Worm (Caenorhabditis elegans) whole organism, L1 larva: ENCODE data around the gene F12A10.6.
A peak's percentile ranks its signal among the peaks of the same experiment; 100 is the strongest.

Experiments
- C16A3.4 ChIP-seq: fragments of 150-350 bp; optimal IDR thresholded peaks from 2 replicates; lab custom pipeline; 2014; ENCODE audit warnings: missing biosample characterization, missing genetic modification characterization
- C34B4.2 ChIP-seq: sonication (generic microtip); optimal IDR thresholded peaks from 2 replicates; lab custom pipeline; 2017; ENCODE audit warnings: mild to moderate bottlenecking, missing genetic modification characterization, missing compliant biosample characterization
- aha-1 ChIP-seq: fragments of 150-350 bp; optimal IDR thresholded peaks from 2 replicates; lab custom pipeline; 2014; ENCODE audit warnings: missing biosample characterization, missing genetic modification characterization
- alr-1 ChIP-seq: fragments of 200-800 bp; sonication (Bioruptor generic); optimal IDR thresholded peaks from 2 replicates; lab custom pipeline; 2018; ENCODE audit warnings: borderline replicate concordance, mild to moderate bottlenecking, missing genetic modification characterization, missing compliant biosample characterization
- ama-1 ChIP-seq: fragments of 150-350 bp; optimal IDR thresholded peaks from 2 replicates; lab custom pipeline; 2014
- ceh-88 ChIP-seq: fragments of 200-800 bp; sonication (Bioruptor generic); IDR thresholded peaks from 2 replicates; pipeline ENCODE4 v1.3.6; 2022; ENCODE audit warnings: missing genetic modification characterization, missing compliant biosample characterization
- dpl-1 ChIP-seq, 3 experiments: fragments of 150-350 bp in 2 of 3; sonication (generic microtip) in 1 of 3; optimal IDR thresholded peaks; 2 replicates each; lab custom pipeline; 2014 to 2017; ENCODE audit warnings: missing biosample characterization in 3 of 3, missing genetic modification characterization in 3 of 3, missing genetic modification reagents in 3 of 3
- dsc-1 ChIP-seq: sonication (generic microtip); optimal IDR thresholded peaks from 2 replicates; lab custom pipeline; 2016; ENCODE audit warnings: mild to moderate bottlenecking, missing genetic modification characterization, missing compliant biosample characterization
- efl-3 ChIP-seq: fragments of 200-800 bp; sonication (Bioruptor generic); optimal IDR thresholded peaks from 2 replicates; lab custom pipeline; 2018; ENCODE audit warnings: mild to moderate bottlenecking, missing genetic modification characterization, missing compliant biosample characterization
- egl-13 ChIP-seq: sonication (generic microtip); optimal IDR thresholded peaks from 2 replicates; lab custom pipeline; 2016; ENCODE audit warnings: missing genotype, missing genetic modification reagents, missing genetic modification characterization, missing compliant biosample characterization
- ets-5 ChIP-seq: fragments of 200-800 bp; sonication (Bioruptor generic); IDR thresholded peaks from 2 replicates; pipeline ENCODE4 v1.3.6; 2022; ENCODE audit warnings: missing genetic modification characterization, missing compliant biosample characterization
- fos-1 ChIP-seq: fragments of 150-350 bp; optimal IDR thresholded peaks from 2 replicates; lab custom pipeline; 2014; ENCODE audit warnings: missing biosample characterization, missing genetic modification characterization
- grh-1 ChIP-seq: fragments of 200-800 bp; sonication (Bioruptor generic); IDR thresholded peaks from 2 replicates; pipeline ENCODE4 v1.3.6; 2022; ENCODE audit warnings: missing genetic modification reagents, missing genetic modification characterization, missing compliant biosample characterization
- hlh-17 ChIP-seq: fragments of 200-800 bp; sonication (Bioruptor generic); optimal IDR thresholded peaks from 2 replicates; lab custom pipeline; 2018; ENCODE audit warnings: missing genetic modification characterization, mild to moderate bottlenecking, missing compliant biosample characterization, moderate library complexity, borderline replicate concordance
- hlh-4 ChIP-seq: sonication (generic microtip); optimal IDR thresholded peaks from 2 replicates; lab custom pipeline; 2016; ENCODE audit warnings: mild to moderate bottlenecking, missing genetic modification characterization, missing compliant biosample characterization
- hpl-2 ChIP-seq: fragments of 150-350 bp; optimal IDR thresholded peaks from 2 replicates; lab custom pipeline; 2014; ENCODE audit warnings: missing biosample characterization, missing genetic modification reagents, missing genetic modification characterization
- irx-1 ChIP-seq: sonication (generic microtip); optimal IDR thresholded peaks from 2 replicates; lab custom pipeline; 2016; ENCODE audit warnings: missing genetic modification characterization, missing compliant biosample characterization
- isw-1 ChIP-seq: fragments of 200-800 bp; sonication (Bioruptor generic); IDR thresholded peaks from 2 replicates; pipeline ENCODE4 v1.3.6; 2022; ENCODE audit warnings: missing genetic modification characterization, missing compliant biosample characterization
- lin-13 ChIP-seq: fragments of 150-350 bp; optimal IDR thresholded peaks from 2 replicates; lab custom pipeline; 2014; ENCODE audit warnings: missing biosample characterization, missing genetic modification reagents, missing genetic modification characterization
- lin-14 ChIP-seq: fragments of 200-800 bp; sonication (Bioruptor generic); optimal IDR thresholded peaks from 2 replicates; lab custom pipeline; 2018; ENCODE audit warnings: mild to moderate bottlenecking, missing genetic modification characterization, moderate library complexity, missing compliant biosample characterization
- lin-35 ChIP-seq, 2 experiments: fragments of 150-350 bp; optimal IDR thresholded peaks; 2 replicates each; lab custom pipeline; 2014; ENCODE audit warnings: missing biosample characterization in 2 of 2, missing genetic modification characterization in 2 of 2, missing genetic modification reagents in 2 of 2
- mep-1 ChIP-seq: fragments of 150-350 bp; optimal IDR thresholded peaks from 2 replicates; lab custom pipeline; 2014; ENCODE audit warnings: missing biosample characterization, missing genetic modification characterization
- nhr-11 ChIP-seq: fragments of 150-350 bp; optimal IDR thresholded peaks from 2 replicates; lab custom pipeline; 2014; ENCODE audit warnings: missing biosample characterization, missing genetic modification characterization
- nhr-20 ChIP-seq: sonication (generic microtip); optimal IDR thresholded peaks from 2 replicates; lab custom pipeline; 2016; ENCODE audit warnings: mild to moderate bottlenecking, missing genetic modification characterization, missing compliant biosample characterization
- nhr-77 ChIP-seq: fragments of 150-350 bp; optimal IDR thresholded peaks from 2 replicates; lab custom pipeline; 2014; ENCODE audit warnings: missing biosample characterization, missing genetic modification characterization
- nhr-85 ChIP-seq: sonication (generic microtip); peaks from one replicate; lab custom pipeline; 2016; ENCODE audit warnings: missing genetic modification characterization, inconsistent platforms, missing compliant biosample characterization
- nhr-90 ChIP-seq: sonication (generic microtip); optimal IDR thresholded peaks from 2 replicates; lab custom pipeline; 2016; ENCODE audit warnings: mild to moderate bottlenecking, missing genetic modification characterization, missing compliant biosample characterization; ENCODE audit not compliant: poor library complexity
- pag-3 ChIP-seq: sonication (generic microtip); optimal IDR thresholded peaks from 2 replicates; lab custom pipeline; 2017; ENCODE audit warnings: missing genetic modification characterization, mild to moderate bottlenecking, missing compliant biosample characterization, antibody characterized with exemption, borderline replicate concordance; ENCODE audit not compliant: insufficient read depth
- pqm-1 ChIP-seq: sonication (generic microtip); optimal IDR thresholded peaks from 3 replicates; lab custom pipeline; 2017; ENCODE audit warnings: missing biosample characterization, missing genetic modification characterization
- snpc-4 ChIP-seq: fragments of 150-350 bp; optimal IDR thresholded peaks from 2 replicates; lab custom pipeline; 2014; ENCODE audit warnings: missing biosample characterization, missing genetic modification characterization
- sptf-1 ChIP-seq: fragments of 150-350 bp; optimal IDR thresholded peaks from 2 replicates; lab custom pipeline; 2014; ENCODE audit warnings: missing biosample characterization, missing genetic modification characterization
- swsn-7 ChIP-seq: sonication (generic microtip); optimal IDR thresholded peaks from 2 replicates; lab custom pipeline; 2016; ENCODE audit warnings: missing genetic modification characterization, missing compliant biosample characterization
- tbx-2 ChIP-seq: sonication (generic microtip); optimal IDR thresholded peaks from 2 replicates; lab custom pipeline; 2016; ENCODE audit warnings: missing genetic modification characterization, missing compliant biosample characterization
- tlp-1 ChIP-seq: fragments of 150-350 bp; optimal IDR thresholded peaks from 2 replicates; lab custom pipeline; 2014; ENCODE audit warnings: missing biosample characterization, missing genetic modification characterization
- unc-86 ChIP-seq: sonication (generic microtip); optimal IDR thresholded peaks from 2 replicates; lab custom pipeline; 2016; ENCODE audit warnings: missing genetic modification characterization, missing compliant biosample characterization
- unc-98 ChIP-seq: fragments of 200-800 bp; sonication (Bioruptor generic); IDR thresholded peaks from 2 replicates; pipeline ENCODE4 v1.3.6; 2022; ENCODE audit warnings: missing genetic modification characterization, missing compliant biosample characterization
- zip-4 ChIP-seq: fragments of 200-800 bp; sonication (Bioruptor generic); optimal IDR thresholded peaks from 2 replicates; lab custom pipeline; 2018; ENCODE audit warnings: mild to moderate bottlenecking, missing genetic modification characterization, moderate library complexity, missing compliant biosample characterization

The F12A10.6 gene

DNA sequence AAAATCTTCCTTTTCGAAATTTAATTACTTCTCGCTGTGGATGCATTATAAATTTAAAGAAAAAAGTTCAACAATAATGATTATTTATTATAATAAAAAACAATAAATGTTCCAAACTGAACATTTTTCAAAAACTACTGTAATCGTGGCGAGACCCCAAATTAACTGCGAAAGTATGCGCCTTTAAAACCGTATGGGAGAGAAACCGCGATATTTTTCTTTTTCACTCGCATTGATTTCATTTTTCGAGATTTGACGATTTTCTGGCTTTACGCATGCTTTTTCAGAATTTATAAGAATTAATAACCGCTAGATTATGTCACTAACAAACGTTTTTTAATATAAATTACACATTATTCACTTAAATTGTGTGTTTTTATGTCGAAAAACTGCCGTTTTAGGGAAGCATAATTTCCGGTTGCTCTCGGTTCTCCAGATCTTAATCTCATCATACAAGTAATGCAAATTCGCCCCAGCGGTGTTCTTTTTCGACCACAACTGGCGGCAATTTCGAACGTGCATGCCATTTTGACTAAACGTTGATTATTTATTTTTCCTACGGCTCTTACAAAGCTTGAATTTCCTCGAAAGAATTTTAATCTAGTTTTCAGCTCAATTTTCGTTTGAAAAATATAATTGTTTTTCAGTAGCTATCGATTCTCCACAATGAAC, 6.8 kb upstream of the F12A10.6 start, which contains the start of gene F12A10.8 (continued):
- TF ChIP-seq pag-3 (tag; lab: Kevin White, UChicago) (no peak), hlh-4 (no peak), tlp-1 (tag; lab: Kevin White, UChicago) (no peak), ceh-88 (GFP tag; lab: Robert Waterston, UW) (no peak), C16A3.4 (no peak), nhr-90 (tag; lab: Kevin White, UChicago) (no peak), grh-1 (GFP tag; lab: Robert Waterston, UW) (no peak), lin-14 (peak; percentile 29), alr-1 (no peak), nhr-85 (peak; percentile 33), mep-1 (tag; lab: Kevin White, UChicago) (peak; percentile 46), ets-5 (no peak), pqm-1 (tag; lab: Kevin White, UChicago) (no peak), sptf-1 (tag; lab: Kevin White, UChicago) (no peak), unc-86 (no peak), efl-3 (GFP tag; lab: Kevin White, UChicago) (no peak), dsc-1 (no peak), nhr-77 (tag; lab: Kevin White, UChicago) (no peak), hlh-17 (GFP tag; lab: Kevin White, UChicago) (no peak), dpl-1 (GFP tag; optimal IDR thresholded peaks at IDR 0.05; lab: Kevin White, UChicago) (peak; percentile 67 to 87 (median 79)), nhr-20 (tag; lab: Kevin White, UChicago) (no peak), swsn-7 (tag; lab: Kevin White, UChicago) (no peak)

DNA sequence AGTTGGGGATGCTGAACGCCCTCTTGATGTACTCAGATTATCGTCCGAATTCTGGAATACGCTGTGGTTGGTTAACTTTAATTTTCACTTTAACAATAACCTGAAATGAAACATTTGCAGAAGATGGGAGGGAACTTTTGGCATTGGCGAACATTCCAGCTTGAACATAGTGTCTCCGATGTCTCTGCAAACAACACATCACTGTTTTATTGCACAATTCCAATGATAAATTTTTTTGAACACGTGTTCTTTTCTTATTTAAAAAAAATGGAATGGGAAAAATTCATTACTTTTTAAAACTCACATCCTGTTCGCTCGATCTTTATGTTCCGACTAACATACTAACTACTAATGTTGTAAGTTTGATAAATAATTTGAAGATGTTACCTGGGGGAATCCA, 6.2 kb upstream of the F12A10.6 start, which contains the start of gene fzy-1:
Gene fzy-1 (plus strand): TSS at position 301 of the 400 bp plus-strand sequence.
- no peak for TF ChIP-seq C34B4.2
- TF ChIP-seq mep-1 (tag; lab: Kevin White, UChicago) = no peak
- no peak for TF ChIP-seq unc-98 (GFP tag; lab: Robert Waterston, UW)
- no peak for TF ChIP-seq nhr-11 (tag; lab: Kevin White, UChicago)
- no peak for TF ChIP-seq snpc-4

DNA sequence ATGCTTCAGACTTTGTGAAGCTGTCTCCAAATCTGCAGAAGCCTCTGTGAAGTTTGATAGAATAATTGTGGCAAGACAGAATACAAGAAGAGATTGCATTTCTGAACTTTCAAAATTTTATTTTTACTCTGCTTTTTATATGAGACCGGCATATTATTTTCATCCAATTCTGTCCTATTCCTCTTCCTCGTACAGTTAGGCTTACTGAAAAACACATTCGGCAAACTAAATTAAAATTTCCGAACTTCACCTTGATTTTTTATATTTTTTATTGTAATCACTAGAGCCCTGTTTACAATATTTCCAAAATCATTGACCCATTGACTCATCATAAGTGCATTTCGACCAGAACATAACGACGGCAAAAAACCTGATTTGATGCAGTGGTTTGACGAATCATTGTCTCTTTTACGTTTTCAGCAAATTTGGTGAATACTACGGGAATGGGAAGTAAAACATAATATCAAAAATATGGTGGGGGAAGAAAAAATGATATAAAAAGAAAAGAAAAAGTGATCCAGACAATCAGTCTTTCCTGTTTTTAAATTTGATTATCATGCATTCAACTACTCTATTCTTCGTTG, 3.9 kb upstream of the F12A10.6 start, which contains the start of the genes suex-1 and F12A10.9:
Gene suex-1 (minus strand): TSS at position 101 of the 584 bp plus-strand sequence.
Gene F12A10.9 (plus strand): TSS at position 534 of the 584 bp plus-strand sequence.
- no peak for TF ChIP-seq isw-1 (GFP tag; lab: Robert Waterston, UW)
- TF ChIP-seq ets-5 = no peak
- no peak for TF ChIP-seq lin-13 (GFP tag; lab: Kevin White, UChicago)
- no peak for TF ChIP-seq fos-1 (tag; lab: Kevin White, UChicago)
- no peak for TF ChIP-seq egl-13
- no peak for TF ChIP-seq unc-98 (GFP tag; lab: Robert Waterston, UW)
- no peak for TF ChIP-seq hpl-2 (GFP tag; lab: Kevin White, UChicago)
- TF ChIP-seq nhr-90 (tag; lab: Kevin White, UChicago) = no peak
- no peak for TF ChIP-seq nhr-20 (tag; lab: Kevin White, UChicago)
- TF ChIP-seq lin-35 (GFP tag; optimal IDR thresholded peaks at IDR 0.05; lab: Kevin White, UChicago) = no peak
- TF ChIP-seq irx-1 (tag; lab: Kevin White, UChicago) = no peak
- TF ChIP-seq tbx-2 (tag; lab: Kevin White, UChicago) = no peak
- TF ChIP-seq ama-1 = no peak

DNA sequence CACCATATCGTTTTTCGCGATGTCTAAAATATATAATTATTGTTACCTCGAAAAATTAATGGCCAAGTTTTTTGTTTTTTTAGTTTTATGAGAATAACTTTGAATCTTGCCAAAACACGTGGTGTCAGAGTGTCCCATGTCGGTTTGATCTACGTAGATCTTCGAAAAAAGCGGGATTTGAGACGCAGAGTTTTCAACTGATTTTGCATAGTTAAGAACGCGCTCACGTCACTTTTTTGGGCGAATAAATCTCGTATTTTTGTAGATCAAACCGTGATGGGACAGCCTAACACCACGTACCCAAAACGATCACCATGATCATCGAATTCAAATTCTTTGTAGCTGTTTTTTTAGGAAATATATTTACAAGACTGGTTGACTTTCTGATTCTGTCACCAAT, 3.2 kb upstream of the F12A10.6 start:
- TF ChIP-seq nhr-85 (peak; percentile 26), aha-1 (tag; lab: Kevin White, UChicago) (no peak), zip-4 (GFP tag; lab: Kevin White, UChicago) (no peak)
